Fruit fly (Drosophila melanogaster) whole organism, embryonic: Measurements from ENCODE around the gene CG8870.

Experiments used
- Antp ChIP-seq: fragments of 200-800 bp; sonication (Bioruptor generic); optimal IDR thresholded peaks from 3 replicates; lab custom pipeline; 2016; ENCODE audit warnings: missing biosample characterization, missing genetic modification characterization
- Bdp1 ChIP-seq: fragments of 200-800 bp; sonication (Bioruptor generic); optimal IDR thresholded peaks from 3 replicates; lab custom pipeline; 2016; ENCODE audit warnings: missing biosample characterization, missing genetic modification characterization
- CG10462 ChIP-seq: fragments of 200-800 bp; sonication (Bioruptor generic); optimal IDR thresholded peaks from 2 replicates; lab custom pipeline; 2016; ENCODE audit warnings: missing biosample characterization, missing genetic modification characterization
- CG11093 ChIP-seq: fragments of 200-800 bp; sonication (Bioruptor generic); IDR thresholded peaks from 3 replicates; pipeline ENCODE4 v1.3.6; 2022; ENCODE audit warnings: missing biosample characterization, missing genetic modification characterization
- CG12155 ChIP-seq: fragments of 200-800 bp; sonication (Bioruptor generic); optimal IDR thresholded peaks from 3 replicates; lab custom pipeline; 2016; ENCODE audit warnings: missing biosample characterization, missing genetic modification characterization
- CG13123 ChIP-seq: fragments of 200-800 bp; sonication (Bioruptor generic); optimal IDR thresholded peaks from 2 replicates; lab custom pipeline; 2016; ENCODE audit warnings: missing biosample characterization, missing genetic modification characterization
- CG1603 ChIP-seq: fragments of 200-800 bp; sonication (Bioruptor generic); optimal IDR thresholded peaks from 2 replicates; lab custom pipeline; 2019; ENCODE audit warnings: missing biosample characterization, mild to moderate bottlenecking, missing genetic modification characterization, moderate library complexity
- CG17359 ChIP-seq: fragments of 200-800 bp; sonication (Bioruptor generic); optimal IDR thresholded peaks from 3 replicates; lab custom pipeline; 2018; ENCODE audit warnings: missing biosample characterization, mild to moderate bottlenecking, missing genetic modification characterization, moderate library complexity
- CG17568 ChIP-seq: fragments of 200-800 bp; sonication (Bioruptor generic); optimal IDR thresholded peaks from 2 replicates; lab custom pipeline; 2018; ENCODE audit warnings: missing biosample characterization, mild to moderate bottlenecking, missing genetic modification characterization, moderate library complexity
- CG30403 ChIP-seq: fragments of 200-800 bp; sonication (Bioruptor generic); optimal IDR thresholded peaks from 3 replicates; lab custom pipeline; 2016; ENCODE audit warnings: missing biosample characterization, missing genetic modification characterization
- CG3726 ChIP-seq: fragments of 200-800 bp; sonication (Bioruptor generic); IDR thresholded peaks from 3 replicates; pipeline ENCODE4, ENCODE4 v1.3.6; 2022; ENCODE audit warnings: missing biosample characterization, missing genetic modification characterization
- CG4617 ChIP-seq: fragments of 200-800 bp; sonication (Bioruptor generic); optimal IDR thresholded peaks from 3 replicates; lab custom pipeline; 2016; ENCODE audit warnings: missing biosample characterization, missing genetic modification characterization, borderline replicate concordance
- CG5245 ChIP-seq: fragments of 200-800 bp; sonication (Bioruptor generic); optimal IDR thresholded peaks from 3 replicates; lab custom pipeline; 2016; ENCODE audit warnings: missing biosample characterization, missing genetic modification characterization
- CG6272 ChIP-seq: fragments of 200-800 bp; sonication (Bioruptor generic); IDR thresholded peaks from 2 replicates; pipeline ENCODE4 v1.3.6; 2022; ENCODE audit warnings: missing biosample characterization, missing genetic modification characterization
- CG6854 ChIP-seq: fragments of 200-800 bp; sonication (Bioruptor generic); optimal IDR thresholded peaks from 3 replicates; lab custom pipeline; 2017; ENCODE audit warnings: missing biosample characterization, mild to moderate bottlenecking, missing genetic modification characterization
- CG7745 ChIP-seq: fragments of 200-800 bp; sonication (Bioruptor generic); optimal IDR thresholded peaks from 2 replicates; lab custom pipeline; 2018; ENCODE audit warnings: missing biosample characterization, mild to moderate bottlenecking, missing genetic modification characterization, moderate library complexity
- CG8359 ChIP-seq: fragments of 200-800 bp; sonication (Bioruptor generic); optimal IDR thresholded peaks from 2 replicates; lab custom pipeline; 2017; ENCODE audit warnings: missing biosample characterization, mild to moderate bottlenecking, missing genetic modification characterization, borderline replicate concordance
- CHES-1-like ChIP-seq: fragments of 200-800 bp; sonication (Bioruptor generic); optimal IDR thresholded peaks from 2 replicates; lab custom pipeline; 2016; ENCODE audit warnings: missing biosample characterization, missing genetic modification characterization
- Chrac-16 ChIP-seq: fragments of 200-800 bp; sonication (Bioruptor generic); optimal IDR thresholded peaks from 3 replicates; lab custom pipeline; 2016; ENCODE audit warnings: missing biosample characterization, missing genetic modification characterization
- Dad ChIP-seq: fragments of 200-800 bp; sonication (Bioruptor generic); optimal IDR thresholded peaks from 3 replicates; lab custom pipeline; 2016; ENCODE audit warnings: missing biosample characterization, missing genetic modification characterization
- Dll ChIP-seq: fragments of 200-800 bp; sonication (Bioruptor generic); IDR thresholded peaks from 4 replicates; pipeline ENCODE4 v1.3.6; 2022; ENCODE audit warnings: missing biosample characterization, missing genetic modification characterization; ENCODE audit not compliant: partially characterized antibody
- Dp ChIP-seq: fragments of 200-800 bp; sonication (Bioruptor generic); optimal IDR thresholded peaks from 2 replicates; lab custom pipeline; 2018; ENCODE audit warnings: missing biosample characterization, mild to moderate bottlenecking, missing genetic modification characterization, moderate library complexity
- Eip74EF ChIP-seq, 2 experiments: fragments of 200-800 bp in 1 of 2; fragments of >200 bp in 1 of 2; sonication (Bioruptor generic) in 1 of 2; optimal IDR thresholded peaks; 2 replicates each; lab custom pipeline; 2017 to 2019; ENCODE audit warnings: missing biosample characterization in 2 of 2, missing genetic modification characterization in 2 of 2, mild to moderate bottlenecking in 1 of 2, moderate library complexity in 1 of 2
- Gug ChIP-seq: fragments of 200-800 bp; sonication (Bioruptor generic); IDR thresholded peaks from 4 replicates; pipeline ENCODE4 v1.3.6; 2022; ENCODE audit warnings: missing biosample characterization, missing genetic modification characterization
- H15 ChIP-seq: fragments of 200-800 bp; sonication (Bioruptor generic); IDR thresholded peaks from 3 replicates; pipeline ENCODE4 v1.3.6; 2022; ENCODE audit warnings: missing biosample characterization, missing genetic modification characterization
- Hr3 ChIP-seq: fragments of 200-800 bp; sonication (Bioruptor generic); optimal IDR thresholded peaks from 3 replicates; lab custom pipeline; 2016; ENCODE audit warnings: missing biosample characterization, missing genetic modification characterization
- Mrtf ChIP-seq: fragments of 200-800 bp; sonication (Bioruptor generic); IDR thresholded peaks from 3 replicates; pipeline ENCODE4 v1.3.6; 2022; ENCODE audit warnings: missing biosample characterization, missing genetic modification characterization
- Optix ChIP-seq: fragments of 200-800 bp; sonication (Bioruptor generic); IDR thresholded peaks from 3 replicates; pipeline ENCODE4 v1.3.6; 2022; ENCODE audit warnings: missing biosample characterization, missing genetic modification characterization
- PHDP ChIP-seq: fragments of 200-800 bp; sonication (Bioruptor generic); optimal IDR thresholded peaks from 3 replicates; lab custom pipeline; 2018; ENCODE audit warnings: missing biosample characterization, mild to moderate bottlenecking, missing genetic modification characterization, moderate library complexity
- Sry-β ChIP-seq: fragments of 200-800 bp; sonication (Bioruptor generic); optimal IDR thresholded peaks from 2 replicates; lab custom pipeline; 2018; ENCODE audit warnings: missing biosample characterization, mild to moderate bottlenecking, missing genetic modification characterization, moderate library complexity
- Xrp1 ChIP-seq: fragments of 200-800 bp; sonication (Bioruptor generic); IDR thresholded peaks from 2 replicates; pipeline ENCODE4 v1.3.6; 2022; ENCODE audit warnings: missing biosample characterization, missing genetic modification characterization
- ab ChIP-seq: fragments of 200-800 bp; sonication (Bioruptor generic); optimal IDR thresholded peaks from 2 replicates; lab custom pipeline; 2016; ENCODE audit warnings: missing biosample characterization, missing genetic modification characterization
- abd-A ChIP-seq: fragments of 200-800 bp; sonication (Bioruptor generic); optimal IDR thresholded peaks from 3 replicates; lab custom pipeline; 2019; ENCODE audit warnings: missing biosample characterization, mild to moderate bottlenecking, missing genetic modification characterization, moderate library complexity
- caup ChIP-seq: fragments of 200-800 bp; sonication (Bioruptor generic); optimal IDR thresholded peaks from 3 replicates; lab custom pipeline; 2017; ENCODE audit warnings: missing biosample characterization, mild to moderate bottlenecking, missing genetic modification characterization, moderate library complexity; ENCODE audit not compliant: severe bottlenecking
- da ChIP-seq: fragments of 200-800 bp; sonication (Bioruptor generic); optimal IDR thresholded peaks from 2 replicates; lab custom pipeline; 2016; ENCODE audit warnings: missing biosample characterization, missing genetic modification characterization
- dati ChIP-seq: fragments of 200-800 bp; sonication (Bioruptor generic); IDR thresholded peaks from 2 replicates; pipeline ENCODE4 v1.3.6; 2022; ENCODE audit warnings: missing biosample characterization, missing genetic modification characterization
- dysf ChIP-seq: fragments of 200-800 bp; sonication (Bioruptor generic); IDR thresholded peaks from 3 replicates; pipeline ENCODE4 v1.3.6; 2022; ENCODE audit warnings: missing biosample characterization, missing genetic modification characterization
- fd102C ChIP-seq: fragments of 200-800 bp; sonication (Bioruptor generic); optimal IDR thresholded peaks from 2 replicates; lab custom pipeline; 2018; ENCODE audit warnings: missing biosample characterization, mild to moderate bottlenecking, missing genetic modification characterization, moderate library complexity
- hth ChIP-seq: fragments of >200 bp; optimal IDR thresholded peaks from 2 replicates; lab custom pipeline; 2017; ENCODE audit warnings: inconsistent platforms
- kay ChIP-seq: fragments of 200-800 bp; sonication (Bioruptor generic); optimal IDR thresholded peaks from 2 replicates; lab custom pipeline; 2016; ENCODE audit warnings: missing biosample characterization, missing genetic modification characterization
- klu ChIP-seq: fragments of 200-800 bp; sonication (Bioruptor generic); IDR thresholded peaks from 2 replicates; pipeline ENCODE4 v1.3.6; 2022; ENCODE audit warnings: missing biosample characterization, missing genetic modification characterization
- lmd ChIP-seq: fragments of 200-800 bp; sonication (Bioruptor generic); IDR thresholded peaks from 2 replicates; pipeline ENCODE4 v1.3.6; 2022; ENCODE audit warnings: missing biosample characterization, missing genetic modification characterization
- mam ChIP-seq: fragments of 200-800 bp; sonication (Bioruptor generic); optimal IDR thresholded peaks from 3 replicates; lab custom pipeline; 2016; ENCODE audit warnings: missing biosample characterization, missing genetic modification characterization
- otp ChIP-seq: fragments of 200-800 bp; sonication (Bioruptor generic); IDR thresholded peaks from 3 replicates; pipeline ENCODE4, ENCODE4 v1.3.6; 2022; ENCODE audit warnings: missing biosample characterization, missing genetic modification characterization
- rib ChIP-seq: fragments of 200-800 bp; sonication (Bioruptor generic); IDR thresholded peaks from 2 replicates; pipeline ENCODE4 v1.3.6; 2022; ENCODE audit warnings: missing biosample characterization, missing genetic modification characterization
- sim ChIP-seq: fragments of 200-800 bp; sonication (Bioruptor generic); IDR thresholded peaks from 2 replicates; pipeline ENCODE4 v1.3.6; 2022; ENCODE audit warnings: missing biosample characterization, missing genetic modification characterization
- slp2 ChIP-seq: fragments of 200-800 bp; sonication (Bioruptor generic); optimal IDR thresholded peaks from 2 replicates; lab custom pipeline; 2016; ENCODE audit warnings: missing biosample characterization, missing genetic modification characterization
- sob ChIP-seq: fragments of 200-800 bp; sonication (Bioruptor generic); IDR thresholded peaks from 2 replicates; pipeline ENCODE4 v1.3.6; 2022; ENCODE audit warnings: missing biosample characterization, missing genetic modification characterization
- z ChIP-seq: fragments of 200-800 bp; sonication (Bioruptor generic); IDR thresholded peaks from 3 replicates; pipeline ENCODE4 v1.3.6; 2022; ENCODE audit warnings: missing biosample characterization, missing genetic modification characterization
- zf30C ChIP-seq: fragments of 200-800 bp; sonication (Bioruptor generic); optimal IDR thresholded peaks from 3 replicates; lab custom pipeline; 2018; ENCODE audit warnings: missing biosample characterization, mild to moderate bottlenecking, missing genetic modification characterization

CG8870 gene

DNA sequence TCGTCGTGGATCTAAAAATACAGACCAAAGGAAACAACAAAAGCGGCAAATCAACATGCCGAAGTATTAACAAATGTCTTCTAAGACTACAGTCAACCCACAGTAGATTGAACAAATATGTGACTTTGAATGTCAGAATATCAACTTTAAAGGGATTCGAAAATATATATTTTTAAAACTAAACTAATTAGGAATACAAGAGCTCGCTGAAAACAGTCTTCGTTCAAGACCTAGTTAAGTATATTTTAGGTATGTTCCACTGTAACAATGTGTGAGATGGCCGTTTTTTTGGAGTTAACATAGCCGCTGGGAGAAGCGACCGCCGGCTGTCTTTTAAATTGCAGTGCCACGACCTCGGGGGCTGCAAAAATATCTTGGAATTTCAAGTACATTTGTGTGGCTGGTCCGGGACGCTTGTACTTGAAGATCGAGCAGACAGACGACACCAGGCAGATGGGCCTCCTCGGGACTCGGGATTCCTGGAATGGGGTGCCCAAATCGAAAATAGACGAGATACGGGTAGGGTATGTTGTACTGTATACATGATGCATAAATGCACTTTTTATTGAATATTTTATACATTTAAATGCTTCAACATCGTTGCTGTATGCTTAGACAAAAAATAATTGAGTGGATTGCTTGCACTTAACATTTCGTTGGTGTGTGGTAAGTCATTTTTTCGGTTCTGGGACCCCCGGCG lies 48.8 kb downstream of the CG8870 start (continued):
- TF ChIP-seq CG10462 (GFP tag; lab: Kevin White, UChicago) (peak; percentile 6), fd102C (GFP tag; lab: Kevin White, UChicago) (peak; percentile 17), lmd (GFP tag; lab: Robert Waterston, UW) (peak; percentile 51), sim (GFP tag; lab: Robert Waterston, UW) (no peak), CG5245 (peak; percentile 61), dati (GFP tag; lab: Robert Waterston, UW) (no peak), Dll (GFP tag; lab: Robert Waterston, UW) (no peak), Sry-β (no peak), rib (no peak), dysf (GFP tag; lab: Robert Waterston, UW) (peak; percentile 71), Antp (peak; percentile 36), Hr3 (peak; percentile 60), CG11093 (0 out of 3 replicates have a peak, but pooled peaks have one; percentile 21), CG6272 (no peak), slp2 (GFP tag; lab: Kevin White, UChicago) (peak; percentile 36), Xrp1 (GFP tag; lab: Robert Waterston, UW) (peak; percentile 83), caup (GFP tag; lab: Kevin White, UChicago) (peak; percentile 6), Optix (GFP tag; lab: Robert Waterston, UW) (0 out of 3 replicates have a peak, but pooled peaks have one; percentile 32), CG6854 (no peak), da (GFP tag; lab: Kevin White, UChicago) (no peak), klu (0 out of 2 replicates have a peak, but pooled peaks have one; percentile 12), zf30C (GFP tag; lab: Kevin White, UChicago) (no peak), mam (peak; percentile 42), Dad (GFP tag; lab: Kevin White, UChicago) (peak; percentile 27), PHDP (tag; lab: Kevin White, UChicago) (peak; percentile 69), CG4617 (GFP tag; lab: Kevin White, UChicago) (peak; percentile 31), CG13123 (GFP tag; lab: Kevin White, UChicago) (peak; percentile 34), CG7745 (tag; lab: Kevin White, UChicago) (no peak), abd-A (tag; lab: Kevin White, UChicago) (no peak), sob (GFP tag; lab: Robert Waterston, UW) (peak; percentile 42; the same call in 1 of the 2 replicates), H15 (peak; percentile 63; the same call in 2 of the 3 replicates), CG17568 (peak; percentile 33), Dp (no peak), kay (GFP tag; lab: Kevin White, UChicago) (no peak), Chrac-16 (GFP tag; lab: Kevin White, UChicago) (peak; percentile 65), Gug (GFP tag; lab: Robert Waterston, UW) (peak; percentile 58; the same call in 2 of the 4 replicates), CHES-1-like (no peak), Eip74EF (GFP tag; optimal IDR thresholded peaks at IDR 0.05; lab: Kevin White, UChicago) (peak in 1 of 2 experiments; percentile 26), CG3726 (GFP tag; lab: Robert Waterston, UW) (no peak), CG1603 (peak; percentile 69), CG8359 (GFP tag; lab: Kevin White, UChicago) (peak; percentile 62), CG12155 (GFP tag; lab: Kevin White, UChicago) (peak; percentile 29), CG17359 (tag; lab: Kevin White, UChicago) (peak; percentile 79), ab (GFP tag; lab: Kevin White, UChicago) (peak; percentile 2), CG30403 (GFP tag; lab: Kevin White, UChicago) (peak; percentile 82), Mrtf (GFP tag; lab: Robert Waterston, UW) (peak; percentile 59; the same call in 1 of the 3 replicates), hth (lab: Kevin White, UChicago) (no peak), z (no peak), Bdp1 (GFP tag; lab: Kevin White, UChicago) (peak; percentile 26), otp (GFP tag; lab: Robert Waterston, UW) (peak; percentile 71; the same call in 1 of the 3 replicates)
